Fruit fly (Drosophila melanogaster) whole organism, embryonic: Measurements from ENCODE around the gene aqz.

Source experiments
- Atf3 ChIP-seq: fragments of 200-800 bp; sonication (Bioruptor generic); optimal IDR thresholded peaks from 3 replicates; lab custom pipeline; 2016; ENCODE audit warnings: missing biosample characterization, missing genetic modification characterization
- CG11085 ChIP-seq: fragments of 200-800 bp; sonication (Bioruptor generic); IDR thresholded peaks from 2 replicates; pipeline ENCODE4 v1.3.6; 2022; ENCODE audit warnings: missing biosample characterization, missing genetic modification characterization
- CG11560 ChIP-seq: fragments of 200-800 bp; sonication (Bioruptor generic); IDR thresholded peaks from 3 replicates; pipeline ENCODE4 v1.3.6; 2022; ENCODE audit warnings: missing biosample characterization, missing genetic modification characterization
- CG12236 ChIP-seq: fragments of 200-800 bp; sonication (Bioruptor generic); optimal IDR thresholded peaks from 2 replicates; lab custom pipeline; 2016; ENCODE audit warnings: missing biosample characterization, missing genetic modification characterization
- CG1233 ChIP-seq: fragments of 200-800 bp; sonication (Bioruptor generic); optimal IDR thresholded peaks from 4 replicates; lab custom pipeline; 2018; ENCODE audit warnings: missing biosample characterization, mild to moderate bottlenecking, missing genetic modification characterization
- CG12391 ChIP-seq: fragments of 200-800 bp; sonication (Bioruptor generic); optimal IDR thresholded peaks from 3 replicates; lab custom pipeline; 2018; ENCODE audit warnings: missing biosample characterization, mild to moderate bottlenecking, missing genetic modification characterization, moderate library complexity
- CG13894 ChIP-seq: fragments of 200-800 bp; sonication (Bioruptor generic); optimal IDR thresholded peaks from 3 replicates; lab custom pipeline; 2018; ENCODE audit warnings: missing biosample characterization, mild to moderate bottlenecking, missing genetic modification characterization, moderate library complexity
- CG14050 ChIP-seq: fragments of 200-800 bp; sonication (Bioruptor generic); IDR thresholded peaks from 3 replicates; pipeline ENCODE4 v1.3.6; 2022; ENCODE audit warnings: missing biosample characterization, missing genetic modification characterization
- CG14441 ChIP-seq: fragments of 200-800 bp; sonication (Bioruptor generic); IDR thresholded peaks from 2 replicates; pipeline ENCODE4 v1.3.6; 2022; ENCODE audit warnings: missing biosample characterization, missing genetic modification characterization
- CG18764 ChIP-seq: fragments of 200-800 bp; sonication (Bioruptor generic); optimal IDR thresholded peaks from 3 replicates; lab custom pipeline; 2016; ENCODE audit warnings: missing biosample characterization, missing genetic modification characterization
- CG2199 ChIP-seq: fragments of 200-800 bp; sonication (Bioruptor generic); IDR thresholded peaks from 3 replicates; pipeline ENCODE4 v1.3.6; 2022; ENCODE audit warnings: missing biosample characterization, missing genetic modification characterization
- CG31365 ChIP-seq: fragments of 200-800 bp; sonication (Bioruptor generic); optimal IDR thresholded peaks from 2 replicates; lab custom pipeline; 2018; ENCODE audit warnings: missing biosample characterization, mild to moderate bottlenecking, missing genetic modification characterization
- CG43689 ChIP-seq: fragments of 200-800 bp; sonication (Bioruptor generic); IDR thresholded peaks from 2 replicates; pipeline ENCODE4 v1.3.6; 2022; ENCODE audit warnings: missing biosample characterization, missing genetic modification characterization
- CG7987 ChIP-seq: fragments of 200-800 bp; sonication (Bioruptor generic); optimal IDR thresholded peaks from 2 replicates; lab custom pipeline; 2018; ENCODE audit warnings: missing biosample characterization, mild to moderate bottlenecking, missing genetic modification characterization, moderate library complexity
- Camta ChIP-seq: fragments of 200-800 bp; sonication (Bioruptor generic); optimal IDR thresholded peaks from 2 replicates; lab custom pipeline; 2016; ENCODE audit warnings: missing biosample characterization, missing genetic modification characterization
- Deaf1 ChIP-seq: fragments of 200-800 bp; optimal IDR thresholded peaks from 3 replicates; lab custom pipeline; 2019; ENCODE audit warnings: missing biosample characterization, mild to moderate bottlenecking, missing genetic modification characterization, moderate library complexity
- Doc3 ChIP-seq: fragments of 200-800 bp; sonication (Bioruptor generic); IDR thresholded peaks from 3 replicates; pipeline ENCODE4 v1.3.6; 2022; ENCODE audit warnings: missing biosample characterization, missing genetic modification characterization; ENCODE audit not compliant: partially characterized antibody
- Ets97D ChIP-seq: fragments of 200-800 bp; sonication (Bioruptor generic); optimal IDR thresholded peaks from 3 replicates; lab custom pipeline; 2016; ENCODE audit warnings: missing biosample characterization, missing genetic modification characterization
- Gsc ChIP-seq: fragments of 200-800 bp; sonication (Bioruptor generic); IDR thresholded peaks from 2 replicates; pipeline ENCODE4 v1.3.6; 2022; ENCODE audit warnings: missing biosample characterization, missing genetic modification characterization
- Gug ChIP-seq: fragments of 200-800 bp; sonication (Bioruptor generic); IDR thresholded peaks from 4 replicates; pipeline ENCODE4 v1.3.6; 2022; ENCODE audit warnings: missing biosample characterization, missing genetic modification characterization
- Hr3 ChIP-seq: fragments of 200-800 bp; sonication (Bioruptor generic); optimal IDR thresholded peaks from 3 replicates; lab custom pipeline; 2016; ENCODE audit warnings: missing biosample characterization, missing genetic modification characterization
- Hr78 ChIP-seq, 2 experiments: fragments of 200-800 bp in 1 of 2; fragments of >200 bp in 1 of 2; sonication (Bioruptor generic) in 1 of 2; optimal IDR thresholded peaks; 2 replicates each; lab custom pipeline; 2017 to 2019; ENCODE audit warnings: missing biosample characterization in 2 of 2, missing genetic modification characterization in 2 of 2, mild to moderate bottlenecking in 1 of 2, moderate library complexity in 1 of 2
- Myb ChIP-seq: fragments of 200-800 bp; sonication (Bioruptor generic); optimal IDR thresholded peaks from 2 replicates; lab custom pipeline; 2016; ENCODE audit warnings: missing biosample characterization, missing genetic modification characterization
- NK7.1 ChIP-seq: fragments of 200-800 bp; sonication (Bioruptor generic); optimal IDR thresholded peaks from 3 replicates; lab custom pipeline; 2016; ENCODE audit warnings: missing biosample characterization, missing genetic modification characterization
- Nf-YC ChIP-seq: fragments of 200-800 bp; optimal IDR thresholded peaks from 3 replicates; lab custom pipeline; 2019; ENCODE audit warnings: missing biosample characterization, mild to moderate bottlenecking, missing genetic modification characterization, moderate library complexity
- NfI ChIP-seq: fragments of 200-800 bp; sonication (Bioruptor generic); optimal IDR thresholded peaks from 3 replicates; lab custom pipeline; 2018; ENCODE audit warnings: missing biosample characterization, mild to moderate bottlenecking, missing genetic modification characterization, moderate library complexity
- Sry-δ ChIP-seq: fragments of 200-800 bp; sonication (Bioruptor generic); optimal IDR thresholded peaks from 2 replicates; lab custom pipeline; 2016; ENCODE audit warnings: missing biosample characterization, missing genetic modification characterization
- Trl ChIP-seq, 3 experiments: fragments of >200 bp in 2 of 3; fragments of 200-800 bp in 1 of 3; sonication (Bioruptor generic) in 1 of 3; optimal IDR thresholded peaks; 2 replicates in 1 of 3; 3 replicates in 2 of 3; lab custom pipeline; 2016 to 2017; ENCODE audit warnings: missing biosample characterization in 1 of 3, missing genetic modification characterization in 1 of 3
- abd-A ChIP-seq: fragments of 200-800 bp; sonication (Bioruptor generic); optimal IDR thresholded peaks from 3 replicates; lab custom pipeline; 2019; ENCODE audit warnings: missing biosample characterization, mild to moderate bottlenecking, missing genetic modification characterization, moderate library complexity
- ash1 ChIP-seq: fragments of 200-800 bp; sonication (Bioruptor generic); optimal IDR thresholded peaks from 2 replicates; lab custom pipeline; 2018; ENCODE audit warnings: missing biosample characterization, mild to moderate bottlenecking, missing genetic modification characterization
- cg ChIP-seq: fragments of 200-800 bp; sonication (Bioruptor generic); optimal IDR thresholded peaks from 3 replicates; lab custom pipeline; 2019; ENCODE audit warnings: missing biosample characterization, mild to moderate bottlenecking, missing genetic modification characterization, moderate library complexity
- da ChIP-seq: fragments of 200-800 bp; sonication (Bioruptor generic); optimal IDR thresholded peaks from 2 replicates; lab custom pipeline; 2016; ENCODE audit warnings: missing biosample characterization, missing genetic modification characterization
- dpn ChIP-seq, 2 experiments: fragments of 200-800 bp; sonication (Bioruptor generic); optimal IDR thresholded peaks; 3 replicates each; lab custom pipeline; 2016; ENCODE audit warnings: missing biosample characterization in 2 of 2, missing genetic modification characterization in 2 of 2
- en ChIP-seq: fragments of 200-800 bp; sonication (Bioruptor generic); optimal IDR thresholded peaks from 2 replicates; lab custom pipeline; 2016; ENCODE audit warnings: missing biosample characterization, missing genetic modification characterization
- fd3F ChIP-seq: fragments of 200-800 bp; sonication (Bioruptor generic); optimal IDR thresholded peaks from 2 replicates; lab custom pipeline; 2018; ENCODE audit warnings: missing biosample characterization, mild to moderate bottlenecking, missing genetic modification characterization, moderate library complexity
- ham ChIP-seq: fragments of 200-800 bp; sonication (Bioruptor generic); IDR thresholded peaks from 2 replicates; pipeline ENCODE4 v1.3.6; 2022; ENCODE audit warnings: missing biosample characterization, missing genetic modification characterization
- jing ChIP-seq: fragments of 200-800 bp; sonication (Bioruptor generic); optimal IDR thresholded peaks from 2 replicates; lab custom pipeline; 2018; ENCODE audit warnings: missing biosample characterization, mild to moderate bottlenecking, missing genetic modification characterization
- kay ChIP-seq: fragments of 200-800 bp; sonication (Bioruptor generic); optimal IDR thresholded peaks from 2 replicates; lab custom pipeline; 2016; ENCODE audit warnings: missing biosample characterization, missing genetic modification characterization
- knrl ChIP-seq: fragments of 200-800 bp; sonication (Bioruptor generic); IDR thresholded peaks from 3 replicates; pipeline ENCODE4 v1.3.6; 2022; ENCODE audit warnings: missing biosample characterization, missing genetic modification characterization; ENCODE audit not compliant: partially characterized antibody
- lab ChIP-seq: fragments of 200-800 bp; sonication (Bioruptor generic); optimal IDR thresholded peaks from 3 replicates; lab custom pipeline; 2017; ENCODE audit warnings: missing biosample characterization, missing genetic modification characterization, mild to moderate bottlenecking, moderate library complexity, missing genetic modification reagents
- lbe ChIP-seq: fragments of 200-800 bp; sonication (Bioruptor generic); optimal IDR thresholded peaks from 2 replicates; lab custom pipeline; 2016; ENCODE audit warnings: missing biosample characterization, mild to moderate bottlenecking, missing genetic modification characterization
- maf-S ChIP-seq: fragments of 200-800 bp; sonication (Bioruptor generic); optimal IDR thresholded peaks from 2 replicates; lab custom pipeline; 2016; ENCODE audit warnings: missing biosample characterization, missing genetic modification characterization
- pzg ChIP-seq: fragments of 200-800 bp; sonication (Bioruptor generic); optimal IDR thresholded peaks from 3 replicates; lab custom pipeline; 2018; ENCODE audit warnings: missing biosample characterization, mild to moderate bottlenecking, missing genetic modification characterization, moderate library complexity
- tap ChIP-seq: fragments of 200-800 bp; optimal IDR thresholded peaks from 3 replicates; lab custom pipeline; 2019; ENCODE audit warnings: missing biosample characterization, mild to moderate bottlenecking, missing genetic modification characterization, moderate library complexity
- unc-4 ChIP-seq: fragments of 200-800 bp; sonication (Bioruptor generic); IDR thresholded peaks from 2 replicates; pipeline ENCODE4 v1.3.6; 2022; ENCODE audit warnings: missing biosample characterization, missing genetic modification characterization; ENCODE audit not compliant: partially characterized antibody
- vfl ChIP-seq: fragments of 200-800 bp; sonication (Bioruptor generic); optimal IDR thresholded peaks from 2 replicates; lab custom pipeline; 2016; ENCODE audit warnings: missing biosample characterization, missing genetic modification characterization
- vnd ChIP-seq: fragments of 200-800 bp; sonication (Bioruptor generic); IDR thresholded peaks from 3 replicates; pipeline ENCODE4 v1.3.6; 2022; ENCODE audit warnings: missing biosample characterization, missing genetic modification characterization; ENCODE audit not compliant: partially characterized antibody
- vvl ChIP-seq: fragments of 200-800 bp; sonication (Bioruptor generic); IDR thresholded peaks from 2 replicates; pipeline ENCODE4 v1.3.6; 2022; ENCODE audit warnings: missing biosample characterization, missing genetic modification characterization

The aqz gene

DNA sequence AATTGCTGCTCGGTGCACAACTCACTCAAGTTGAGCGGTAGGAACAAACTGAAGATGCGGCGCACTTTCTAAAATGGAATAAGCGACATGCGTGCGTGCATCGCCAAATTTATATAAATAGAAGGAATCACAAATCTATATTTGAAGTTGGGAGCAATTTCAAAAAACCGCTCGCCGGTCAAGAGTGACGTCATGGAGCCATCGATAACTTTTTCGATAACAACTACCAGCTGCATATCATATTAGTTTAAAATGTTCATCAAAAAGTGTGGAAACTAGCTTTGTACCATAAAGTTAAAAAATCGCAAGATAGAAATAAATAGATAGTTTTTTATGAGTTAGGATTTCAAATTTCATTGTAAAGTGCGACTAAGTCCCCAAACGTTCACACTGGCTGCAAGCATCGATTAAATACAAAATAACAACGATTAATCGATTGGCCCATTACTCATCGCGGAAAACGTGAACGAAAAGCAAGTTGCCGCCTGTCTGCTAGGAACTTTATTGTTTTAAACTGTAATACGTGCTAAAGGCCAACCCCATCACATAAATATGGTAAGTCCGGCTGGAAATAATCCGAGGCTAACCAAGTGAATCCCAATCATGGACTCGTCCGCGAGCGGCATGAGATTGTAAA lies 19.2 kb downstream of the aqz start, which contains the start of the genes Pif1A, Pif1B and CCT7 (continued):
- TF ChIP-seq Atf3 (GFP tag; lab: Kevin White, UChicago) (peak; percentile 74), ham (GFP tag; lab: Robert Waterston, UW) (no peak), Gug (GFP tag; lab: Robert Waterston, UW) (no peak), lbe (GFP tag; lab: Kevin White, UChicago) (no peak), dpn (GFP tag; optimal IDR thresholded peaks at IDR 0.05; lab: Kevin White, UChicago) (peak; percentile 25 to 45), ash1 (GFP tag; lab: Kevin White, UChicago) (no peak), lab (GFP tag; lab: Kevin White, UChicago) (no peak), en (GFP tag; lab: Kevin White, UChicago) (no peak), CG2199 (no peak), CG7987 (GFP tag; lab: Kevin White, UChicago) (no peak), vnd (GFP tag; lab: Robert Waterston, UW) (peak; percentile 89)

DNA sequence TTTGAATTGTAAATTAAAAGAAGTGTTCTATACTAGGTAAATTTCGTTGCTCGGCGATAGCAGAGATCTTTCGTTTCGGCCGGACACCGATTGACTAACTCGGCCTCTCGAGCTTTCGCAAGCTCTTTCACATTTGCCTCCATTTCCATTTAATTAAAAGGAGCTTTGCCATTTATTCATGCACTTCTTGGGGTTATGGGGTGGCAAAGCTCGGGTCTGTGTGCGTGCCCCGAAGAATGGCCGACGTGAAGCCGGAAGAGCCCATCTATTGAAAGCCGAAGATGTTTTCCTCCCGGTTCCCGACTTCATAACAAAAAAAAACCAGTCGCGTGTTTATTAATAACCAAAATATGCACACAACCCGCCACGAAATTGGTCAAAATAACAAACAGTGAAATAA lies 20.6 kb downstream of the aqz start:
- TF ChIP-seq Camta (GFP tag; lab: Kevin White, UChicago): no peak
- TF ChIP-seq Nf-YC: no peak
- TF ChIP-seq knrl (GFP tag; lab: Robert Waterston, UW): no peak
- TF ChIP-seq maf-S (GFP tag; lab: Kevin White, UChicago): no peak
- no peak for TF ChIP-seq CG43689 (GFP tag; lab: Robert Waterston, UW)
- no peak for TF ChIP-seq kay (GFP tag; lab: Kevin White, UChicago)
- TF ChIP-seq CG13894: peak; percentile 90
- TF ChIP-seq Gsc (GFP tag; lab: Robert Waterston, UW): no peak
- no peak for TF ChIP-seq CG1233 (GFP tag; lab: Kevin White, UChicago)
- no peak for TF ChIP-seq Hr3 (GFP tag; lab: Kevin White, UChicago)
- no peak for TF ChIP-seq jing (GFP tag; lab: Kevin White, UChicago)
- TF ChIP-seq Myb (GFP tag; lab: Kevin White, UChicago): no peak
- TF ChIP-seq NK7.1 (GFP tag; lab: Kevin White, UChicago): no peak
- peak; percentile 93 for TF ChIP-seq Deaf1
- no peak for TF ChIP-seq da (GFP tag; lab: Kevin White, UChicago)
- peak; percentile 54; the same call in 1 of the 2 replicates for TF ChIP-seq vvl (GFP tag; lab: Robert Waterston, UW)
- peak; percentile 39 for TF ChIP-seq lab (GFP tag; lab: Kevin White, UChicago)
- TF ChIP-seq tap: no peak
- no peak for TF ChIP-seq CG12391 (tag; lab: Kevin White, UChicago)
- no peak for TF ChIP-seq CG18764 (GFP tag; lab: Kevin White, UChicago)
- TF ChIP-seq Ets97D: peak; percentile 16
- TF ChIP-seq abd-A (tag; lab: Kevin White, UChicago): peak; percentile 76
- TF ChIP-seq CG11085: no peak
- no peak for TF ChIP-seq Doc3 (GFP tag; lab: Robert Waterston, UW)
- no peak for TF ChIP-seq Trl (optimal IDR thresholded peaks at IDR 0.05; lab: Kevin White, UChicago)
- TF ChIP-seq Trl (GFP tag; optimal IDR thresholded peaks at IDR 0.05; lab: Kevin White, UChicago): no peak
- no peak for TF ChIP-seq ham (GFP tag; lab: Robert Waterston, UW)
- TF ChIP-seq CG12236 (GFP tag; lab: Kevin White, UChicago): no peak
- TF ChIP-seq CG14050: no peak
- no peak for TF ChIP-seq unc-4 (GFP tag; lab: Robert Waterston, UW)
- peak; percentile 3 for TF ChIP-seq pzg (GFP tag; lab: Kevin White, UChicago)
- peak; percentile 12 for TF ChIP-seq CG7987 (GFP tag; lab: Kevin White, UChicago)
- no peak for TF ChIP-seq CG11560 (tag; lab: Robert Waterston, UW)
- TF ChIP-seq NfI (GFP tag; lab: Kevin White, UChicago): no peak
- TF ChIP-seq Sry-δ (GFP tag; lab: Kevin White, UChicago): no peak
- TF ChIP-seq CG31365 (tag; lab: Kevin White, UChicago): no peak
- TF ChIP-seq fd3F: no peak
- TF ChIP-seq Hr78 (GFP tag; optimal IDR thresholded peaks at IDR 0.05; lab: Kevin White, UChicago): peak in 1 of 2 experiments; percentile 65
- no peak for TF ChIP-seq CG14441 (GFP tag; lab: Robert Waterston, UW)
- no peak for TF ChIP-seq vfl (GFP tag; lab: Kevin White, UChicago)
- no peak for TF ChIP-seq cg (GFP tag; lab: Kevin White, UChicago)
